Worm (Caenorhabditis elegans) whole organism, L2 larva: ENCODE data around the gene pitr-1.

Experiments used
- C34F6.9 ChIP-seq: fragments of 150-350 bp; optimal IDR thresholded peaks from 2 replicates; lab custom pipeline; 2014; ENCODE audit warnings: missing biosample characterization, missing genetic modification characterization
- F13H6.1 ChIP-seq: sonication (generic microtip); optimal IDR thresholded peaks from 2 replicates; lab custom pipeline; 2016; ENCODE audit warnings: missing genetic modification characterization, missing compliant biosample characterization
- R02D3.7 ChIP-seq: fragments of 150-350 bp; optimal IDR thresholded peaks from 2 replicates; lab custom pipeline; 2014; ENCODE audit warnings: missing biosample characterization, missing genetic modification characterization
- Y55F3AM.14 ChIP-seq: fragments of 200-800 bp; sonication (Bioruptor generic); optimal IDR thresholded peaks from 2 replicates; lab custom pipeline; 2018; ENCODE audit warnings: mild to moderate bottlenecking, missing genetic modification characterization, missing compliant biosample characterization
- ZK546.5 ChIP-seq: sonication (generic microtip); optimal IDR thresholded peaks from 2 replicates; lab custom pipeline; 2017; ENCODE audit warnings: missing biosample characterization, missing genetic modification characterization
- alr-1 ChIP-seq: fragments of 150-350 bp; optimal IDR thresholded peaks from 2 replicates; lab custom pipeline; 2014; ENCODE audit warnings: missing biosample characterization, missing genetic modification characterization
- ama-1 ChIP-seq: fragments of 150-350 bp; optimal IDR thresholded peaks from 2 replicates; lab custom pipeline; 2018; ENCODE audit warnings: inconsistent platforms
- blmp-1 ChIP-seq: sonication (generic microtip); optimal IDR thresholded peaks from 2 replicates; lab custom pipeline; 2017; ENCODE audit warnings: missing genetic modification characterization, mild to moderate bottlenecking, missing compliant biosample characterization, antibody characterized with exemption, moderate library complexity; ENCODE audit not compliant: insufficient read depth
- ceh-16 ChIP-seq: fragments of 150-350 bp; optimal IDR thresholded peaks from 2 replicates; lab custom pipeline; 2014; ENCODE audit warnings: missing biosample characterization, missing genetic modification characterization
- crh-2 ChIP-seq: sonication (generic microtip); optimal IDR thresholded peaks from 2 replicates; lab custom pipeline; 2017; ENCODE audit warnings: missing biosample characterization, missing genetic modification characterization
- dmd-4 ChIP-seq: sonication (generic microtip); optimal IDR thresholded peaks from 2 replicates; lab custom pipeline; 2017; ENCODE audit warnings: missing biosample characterization, missing genetic modification characterization
- egl-27 ChIP-seq: sonication (generic microtip); optimal IDR thresholded peaks from 3 replicates; lab custom pipeline; 2017; ENCODE audit warnings: missing biosample characterization, missing genetic modification reagents, missing genetic modification characterization
- elt-3 ChIP-seq: sonication (generic microtip); optimal IDR thresholded peaks from 2 replicates; lab custom pipeline; 2017; ENCODE audit warnings: missing biosample characterization, missing genetic modification characterization
- fos-1 ChIP-seq: fragments of 150-350 bp; optimal IDR thresholded peaks from 2 replicates; lab custom pipeline; 2014; ENCODE audit warnings: missing biosample characterization, missing genetic modification characterization
- gmeb-1 ChIP-seq: fragments of 150-350 bp; optimal IDR thresholded peaks from 2 replicates; lab custom pipeline; 2014; ENCODE audit warnings: missing biosample characterization, missing genetic modification characterization
- lin-11 ChIP-seq: fragments of 150-350 bp; sonication (generic microtip); optimal IDR thresholded peaks from 2 replicates; lab custom pipeline; 2014; ENCODE audit warnings: missing biosample characterization, missing genetic modification characterization, inconsistent platforms, mixed read lengths
- lin-13 ChIP-seq: fragments of 150-350 bp; optimal IDR thresholded peaks from 2 replicates; lab custom pipeline; 2014; ENCODE audit warnings: missing biosample characterization, missing genetic modification reagents, missing genetic modification characterization
- lin-39 ChIP-seq: fragments of 150-350 bp; optimal IDR thresholded peaks from 2 replicates; lab custom pipeline; 2014; ENCODE audit warnings: missing biosample characterization, missing genetic modification reagents, missing genetic modification characterization
- lsy-2 ChIP-seq, 2 experiments: fragments of 150-350 bp in 1 of 2; sonication (generic microtip) in 1 of 2; optimal IDR thresholded peaks; 2 replicates each; lab custom pipeline; 2014 to 2017; ENCODE audit warnings: missing biosample characterization in 2 of 2, missing genetic modification characterization in 2 of 2
- mab-5 ChIP-seq: fragments of 150-350 bp; optimal IDR thresholded peaks from 2 replicates; lab custom pipeline; 2014; ENCODE audit warnings: missing biosample characterization, missing genetic modification characterization
- mbf-1 ChIP-seq: sonication (generic microtip); optimal IDR thresholded peaks from 2 replicates; lab custom pipeline; 2017; ENCODE audit warnings: missing biosample characterization, missing genetic modification characterization
- mdl-1 ChIP-seq, 2 experiments: fragments of 150-350 bp in 1 of 2; sonication (generic microtip) in 1 of 2; optimal IDR thresholded peaks; 2 replicates each; lab custom pipeline; 2017; ENCODE audit warnings: missing biosample characterization in 2 of 2, missing genetic modification characterization in 2 of 2
- nhr-10 ChIP-seq: sonication (generic microtip); optimal IDR thresholded peaks from 2 replicates; lab custom pipeline; 2017; ENCODE audit warnings: missing biosample characterization, missing genetic modification characterization
- nhr-11 ChIP-seq: fragments of 150-350 bp; optimal IDR thresholded peaks from 2 replicates; lab custom pipeline; 2014; ENCODE audit warnings: missing biosample characterization, missing genetic modification characterization
- nhr-12 ChIP-seq: fragments of 150-350 bp; optimal IDR thresholded peaks from 2 replicates; lab custom pipeline; 2014; ENCODE audit warnings: missing biosample characterization, missing genetic modification characterization
- nhr-129 ChIP-seq: fragments of 150-350 bp; optimal IDR thresholded peaks from 2 replicates; lab custom pipeline; 2014; ENCODE audit warnings: missing biosample characterization, missing genetic modification characterization
- nhr-21 ChIP-seq: fragments of 150-350 bp; optimal IDR thresholded peaks from 2 replicates; lab custom pipeline; 2014; ENCODE audit warnings: missing biosample characterization, missing genetic modification characterization
- nhr-237 ChIP-seq: fragments of 150-350 bp; optimal IDR thresholded peaks from 2 replicates; lab custom pipeline; 2014; ENCODE audit warnings: missing biosample characterization, missing genetic modification characterization
- nhr-6 ChIP-seq: fragments of 150-350 bp; optimal IDR thresholded peaks from 2 replicates; lab custom pipeline; 2014; ENCODE audit warnings: missing biosample characterization, missing genetic modification characterization
- peb-1 ChIP-seq: fragments of 150-350 bp; optimal IDR thresholded peaks from 2 replicates; lab custom pipeline; 2014; ENCODE audit warnings: missing biosample characterization, missing genetic modification characterization
- sma-3 ChIP-seq: sonication (generic microtip); optimal IDR thresholded peaks from 2 replicates; lab custom pipeline; 2016; ENCODE audit warnings: missing genetic modification reagents, missing genetic modification characterization, missing compliant biosample characterization
- sma-9 ChIP-seq, 2 experiments: fragments of 150-350 bp in 1 of 2; sonication (generic microtip) in 1 of 2; optimal IDR thresholded peaks; 2 replicates each; lab custom pipeline; 2014 to 2016; ENCODE audit warnings: missing genetic modification characterization in 2 of 2, mild to moderate bottlenecking in 1 of 2, missing biosample characterization in 1 of 2, missing compliant biosample characterization in 1 of 2, missing genetic modification reagents in 1 of 2, moderate library complexity in 1 of 2
- snpc-4 ChIP-seq: fragments of 150-350 bp; optimal IDR thresholded peaks from 2 replicates; lab custom pipeline; 2014; ENCODE audit warnings: missing biosample characterization, missing genetic modification characterization
- unc-39 ChIP-seq: fragments of 150-350 bp; optimal IDR thresholded peaks from 2 replicates; lab custom pipeline; 2014; ENCODE audit warnings: missing biosample characterization, missing genetic modification characterization
- unc-55 ChIP-seq: fragments of 150-350 bp; sonication (generic microtip); optimal IDR thresholded peaks from 3 replicates; lab custom pipeline; 2014; ENCODE audit warnings: missing biosample characterization, missing genetic modification reagents, missing genetic modification characterization
- unc-62 ChIP-seq: fragments of 150-350 bp; optimal IDR thresholded peaks from 2 replicates; lab custom pipeline; 2014; ENCODE audit warnings: missing biosample characterization, missing genetic modification reagents, missing genetic modification characterization
- zag-1 ChIP-seq: fragments of 150-350 bp; optimal IDR thresholded peaks from 2 replicates; lab custom pipeline; 2014; ENCODE audit warnings: missing biosample characterization, missing genetic modification characterization
- ztf-1 ChIP-seq: fragments of 200-800 bp; sonication (Bioruptor generic); conservative IDR thresholded peaks from 2 replicates; pipeline ENCODE4 v1.3.6; 2022; ENCODE audit warnings: missing genetic modification characterization, missing compliant biosample characterization
- ztf-11 ChIP-seq: sonication (generic microtip); optimal IDR thresholded peaks from 2 replicates; lab custom pipeline; 2017; ENCODE audit warnings: missing biosample characterization, missing genetic modification characterization
- ztf-4 ChIP-seq: fragments of 150-350 bp; optimal IDR thresholded peaks from 2 replicates; lab custom pipeline; 2014; ENCODE audit warnings: missing biosample characterization, missing genetic modification characterization

pitr-1 gene

DNA sequence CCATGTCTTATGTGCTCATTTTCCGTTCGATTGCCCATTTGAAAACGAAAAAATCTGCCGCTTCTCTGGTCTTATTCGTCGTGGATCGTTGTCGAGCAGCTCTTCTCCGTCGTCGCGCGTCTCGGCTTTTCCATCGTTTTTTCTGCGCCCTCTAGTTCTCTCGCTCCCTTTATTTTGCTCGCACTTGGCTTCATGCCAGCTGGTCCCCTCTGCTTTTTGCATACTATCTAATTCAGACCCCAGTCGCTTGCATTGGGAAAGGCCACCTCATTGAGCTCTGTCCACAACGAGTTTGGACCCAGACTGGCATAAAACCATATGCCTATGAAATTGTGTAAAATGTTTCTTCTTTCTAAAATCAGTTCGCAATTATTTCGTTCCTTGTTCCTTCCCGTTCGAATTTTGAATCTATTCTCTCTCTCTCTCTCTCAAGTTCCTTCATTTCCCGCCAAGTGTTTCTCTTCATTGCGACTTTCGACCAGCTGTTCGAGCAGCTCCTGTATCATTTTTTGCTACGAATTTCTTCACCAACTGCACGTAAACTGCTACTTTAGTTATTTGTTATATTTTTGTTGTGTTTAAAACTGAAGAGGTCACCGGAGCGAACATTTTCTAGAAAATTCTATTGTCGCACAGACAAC, 3.6 kb upstream of the pitr-1 start (continued):
- TF ChIP-seq nhr-11 (tag; lab: Kevin White, UChicago): no peak
- no peak for TF ChIP-seq ztf-1 (GFP tag; lab: Robert Waterston, UW)
- peak; percentile 22 for TF ChIP-seq nhr-129
- TF ChIP-seq Y55F3AM.14 (GFP tag; lab: Kevin White, UChicago): no peak
- no peak for TF ChIP-seq ztf-11 (tag; lab: Kevin White, UChicago)
- TF ChIP-seq sma-3: no peak
- TF ChIP-seq lin-39: no peak
- no peak for TF ChIP-seq alr-1 (tag; lab: Kevin White, UChicago)
- TF ChIP-seq sma-9 (GFP tag; optimal IDR thresholded peaks at IDR 0.05; lab: Kevin White, UChicago): peak; percentile 31
- TF ChIP-seq sma-9 (tag; optimal IDR thresholded peaks at IDR 0.05; lab: Kevin White, UChicago): no peak
- peak; percentile 54 for TF ChIP-seq zag-1
- no peak for TF ChIP-seq mbf-1 (tag; lab: Kevin White, UChicago)
- TF ChIP-seq mab-5 (tag; lab: Kevin White, UChicago): no peak
- TF ChIP-seq ceh-16: no peak
- no peak for TF ChIP-seq egl-27 (tag; lab: Kevin White, UChicago)
- TF ChIP-seq, all 48 proteins: peak for 7

ce11 chrIV:7391534-7392343, 2.1 kb upstream of the pitr-1 start:
- TF ChIP-seq unc-55 (GFP tag; lab: Kevin White, UChicago) (peak; percentile 61), ztf-1 (GFP tag; lab: Robert Waterston, UW) (no peak), fos-1 (tag; lab: Kevin White, UChicago) (peak; percentile 10), nhr-6 (tag; lab: Kevin White, UChicago) (peak; percentile 40), F13H6.1 (peak; percentile 48), zag-1 (peak; percentile 33), nhr-10 (tag; lab: Kevin White, UChicago) (no peak), lsy-2 (tag; optimal IDR thresholded peaks at IDR 0.05; lab: Kevin White, UChicago) (peak in 1 of 2 experiments; percentile 50), ztf-11 (tag; lab: Kevin White, UChicago) (no peak), ama-1 (lab: Kevin White, UChicago) (no peak), C34F6.9 (tag; lab: Kevin White, UChicago) (peak; percentile 63), nhr-21 (no peak), mdl-1 (tag; optimal IDR thresholded peaks at IDR 0.05; lab: Kevin White, UChicago) (peak in 1 of 2 experiments; percentile 9), lin-13 (GFP tag; lab: Kevin White, UChicago) (peak; percentile 27), crh-2 (peak; percentile 51), lin-11 (peak; percentile 25), nhr-129 (peak; percentile 83), Y55F3AM.14 (GFP tag; lab: Kevin White, UChicago) (no peak), sma-9 (GFP tag; optimal IDR thresholded peaks at IDR 0.05; lab: Kevin White, UChicago) (peak; percentile 89), sma-9 (tag; optimal IDR thresholded peaks at IDR 0.05; lab: Kevin White, UChicago) (no peak), egl-27 (tag; lab: Kevin White, UChicago) (peak; percentile 17)

ce11 chrIV:7397507-7397906, 3.6 kb downstream of the pitr-1 start:
- TF ChIP-seq F13H6.1: no peak
- peak; percentile 14 for TF ChIP-seq Y55F3AM.14 (GFP tag; lab: Kevin White, UChicago)
- TF ChIP-seq dmd-4 (tag; lab: Kevin White, UChicago): no peak
- TF ChIP-seq nhr-6 (tag; lab: Kevin White, UChicago): no peak
- no peak for TF ChIP-seq sma-9 (GFP tag; optimal IDR thresholded peaks at IDR 0.05; lab: Kevin White, UChicago)
- TF ChIP-seq sma-9 (tag; optimal IDR thresholded peaks at IDR 0.05; lab: Kevin White, UChicago): no peak
- peak; percentile 3 for TF ChIP-seq ama-1 (lab: Kevin White, UChicago)
- peak; percentile 41 for TF ChIP-seq nhr-129
- no peak for TF ChIP-seq nhr-11 (tag; lab: Kevin White, UChicago)

ce11 chrIV:7400502-7401118, 6.7 kb downstream of the pitr-1 start:
- peak; percentile 59 for TF ChIP-seq sma-9 (GFP tag; optimal IDR thresholded peaks at IDR 0.05; lab: Kevin White, UChicago)
- no peak for TF ChIP-seq sma-9 (tag; optimal IDR thresholded peaks at IDR 0.05; lab: Kevin White, UChicago)
- TF ChIP-seq mbf-1 (tag; lab: Kevin White, UChicago): no peak
- TF ChIP-seq unc-55 (GFP tag; lab: Kevin White, UChicago): peak; percentile 50
- TF ChIP-seq alr-1 (tag; lab: Kevin White, UChicago): no peak
- TF ChIP-seq Y55F3AM.14 (GFP tag; lab: Kevin White, UChicago): no peak
- no peak for TF ChIP-seq unc-62 (GFP tag; lab: Kevin White, UChicago)
- no peak for TF ChIP-seq nhr-12 (tag; lab: Kevin White, UChicago)
- no peak for TF ChIP-seq gmeb-1
- no peak for TF ChIP-seq ZK546.5
- TF ChIP-seq lin-39: no peak
- TF ChIP-seq R02D3.7: no peak
- no peak for TF ChIP-seq lin-13 (GFP tag; lab: Kevin White, UChicago)
- no peak for TF ChIP-seq elt-3 (tag; lab: Kevin White, UChicago)
- TF ChIP-seq snpc-4 (tag; lab: Kevin White, UChicago): no peak
- TF ChIP-seq lin-11: no peak
- TF ChIP-seq nhr-11 (tag; lab: Kevin White, UChicago): no peak
- no peak for TF ChIP-seq peb-1 (tag; lab: Kevin White, UChicago)
- peak in 1 of 2 experiments; percentile 17 for TF ChIP-seq lsy-2 (tag; optimal IDR thresholded peaks at IDR 0.05; lab: Kevin White, UChicago)
- no peak for TF ChIP-seq ceh-16
- TF ChIP-seq blmp-1 (tag; lab: Kevin White, UChicago): no peak
- peak; percentile 40 for TF ChIP-seq nhr-129
- no peak for TF ChIP-seq unc-39
- TF ChIP-seq ztf-4 (tag; lab: Kevin White, UChicago): no peak
- TF ChIP-seq mdl-1 (tag; optimal IDR thresholded peaks at IDR 0.05; lab: Kevin White, UChicago): peak in 1 of 2 experiments; percentile 8
- no peak for TF ChIP-seq nhr-237 (tag; lab: Kevin White, UChicago)
